Worm (Caenorhabditis elegans): ENCODE results near the gene R08B4.3.

The R08B4.3 gene

ce11 chrX:11116723-11117122, 4.1 kb downstream of the R08B4.3 start, which contains the start of gene nlp-66:
nlp-66 (minus strand) TSS chrX:11116823.
- TF ChIP-seq tbx-2 (tag; optimal IDR thresholded peaks at IDR 0.05) (no peak), nhr-237 (tag; optimal IDR thresholded peaks at IDR 0.05) (no peak), nhr-12 (tag; optimal IDR thresholded peaks at IDR 0.05) (no peak), R02D3.7 (tag; optimal IDR thresholded peaks at IDR 0.05) (no peak), mdl-1 (tag; optimal IDR thresholded peaks at IDR 0.05) (no peak), lsy-12 (tag; optimal IDR thresholded peaks at IDR 0.05) (no peak), ztf-11 (tag; optimal IDR thresholded peaks at IDR 0.05) (no peak), hmg-11 (tag; optimal IDR thresholded peaks at IDR 0.05) (no peak), fkh-10 (GFP tag; optimal IDR thresholded peaks at IDR 0.05) (no peak), nhr-76 (tag; optimal IDR thresholded peaks at IDR 0.05) (no peak), jun-1 (tag; optimal IDR thresholded peaks at IDR 0.05) (no peak), nhr-77 (tag; optimal IDR thresholded peaks at IDR 0.05) (no peak), zag-1 (tag; optimal IDR thresholded peaks at IDR 0.05) (no peak), skn-1 (tag; optimal IDR thresholded peaks at IDR 0.05) (no peak), ceh-28 (tag; optimal IDR thresholded peaks at IDR 0.05) (no peak), snpc-4 (tag; optimal IDR thresholded peaks at IDR 0.05) (no peak), unc-39 (tag; optimal IDR thresholded peaks at IDR 0.05) (no peak), unc-62 (GFP tag; optimal IDR thresholded peaks at IDR 0.05) (no peak), ztf-4 (tag; optimal IDR thresholded peaks at IDR 0.05) (no peak), ceh-16 (tag; optimal IDR thresholded peaks at IDR 0.05) (no peak)

ce11 chrX:11114420-11114819, 6.4 kb downstream of the R08B4.3 start:
- TF ChIP-seq pqm-1 (tag; optimal IDR thresholded peaks at IDR 0.05) (no peak), nhr-43 (tag; optimal IDR thresholded peaks at IDR 0.05; ENCODE audit: poor library complexity, severe bottlenecking) (no peak), snpc-4 (tag; optimal IDR thresholded peaks at IDR 0.05) (no peak), elt-2 (tag; optimal IDR thresholded peaks at IDR 0.05) (no peak), ceh-16 (tag; optimal IDR thresholded peaks at IDR 0.05) (no peak), ztf-11 (tag; optimal IDR thresholded peaks at IDR 0.05) (no peak), ceh-28 (tag; optimal IDR thresholded peaks at IDR 0.05) (no peak), elt-3 (tag; optimal IDR thresholded peaks at IDR 0.05) (no peak), nhr-67 (tag; optimal IDR thresholded peaks at IDR 0.05) (no peak), skn-1 (tag; optimal IDR thresholded peaks at IDR 0.05) (no peak), zag-1 (tag; optimal IDR thresholded peaks at IDR 0.05) (no peak), fkh-2 (tag; optimal IDR thresholded peaks at IDR 0.05) (no peak), lin-39 (tag; optimal IDR thresholded peaks at IDR 0.05) (no peak), fkh-10 (GFP tag; optimal IDR thresholded peaks at IDR 0.05) (no peak), eor-1 (tag; optimal IDR thresholded peaks at IDR 0.05) (no peak), fos-1 (tag; optimal IDR thresholded peaks at IDR 0.05) (no peak), ceh-82 (tag; optimal IDR thresholded peaks at IDR 0.05) (no peak), nhr-11 (tag; optimal IDR thresholded peaks at IDR 0.05) (no peak), mml-1 (tag; optimal IDR thresholded peaks at IDR 0.05) (no peak), sea-2 (GFP tag; optimal IDR thresholded peaks at IDR 0.05) (no peak)

- TF ChIP-seq nhr-28 (tag; optimal IDR thresholded peaks at IDR 0.05) (no peak), mml-1 (tag; optimal IDR thresholded peaks at IDR 0.05) (no peak), nhr-11 (tag; optimal IDR thresholded peaks at IDR 0.05) (no peak), ceh-16 (tag; optimal IDR thresholded peaks at IDR 0.05) (no peak), daf-12 (tag; optimal IDR thresholded peaks at IDR 0.05) (no peak), nhr-76 (tag; optimal IDR thresholded peaks at IDR 0.05) (no peak), unc-39 (tag; optimal IDR thresholded peaks at IDR 0.05) (no peak), nhr-12 (tag; optimal IDR thresholded peaks at IDR 0.05) (no peak), skn-1 (tag; optimal IDR thresholded peaks at IDR 0.05) (no peak), nhr-67 (tag; optimal IDR thresholded peaks at IDR 0.05) (no peak), fkh-2 (tag; optimal IDR thresholded peaks at IDR 0.05) (no peak), lsy-12 (tag; optimal IDR thresholded peaks at IDR 0.05) (no peak)
Measured at ce11 chrX:11109200-11109599, 11.6 kb downstream of the R08B4.3 start, which contains the start of gene grd-1. grd-1 (plus strand) TSS chrX:11109440.

ce11 chrX:11107076-11107475, 13.7 kb downstream of the R08B4.3 start, which contains the start of gene clc-17:
clc-17 (plus strand) TSS chrX:11107376.
- TF ChIP-seq egl-5 (tag; optimal IDR thresholded peaks at IDR 0.05) (no peak), nhr-28 (tag; optimal IDR thresholded peaks at IDR 0.05) (no peak), nhr-77 (tag; optimal IDR thresholded peaks at IDR 0.05) (no peak)
